Worm (Caenorhabditis elegans) whole organism, L2 larva: ENCODE results near the gene T24H10.1.

Experiments used
- C34F6.9 ChIP-seq: fragments of 150-350 bp; optimal IDR thresholded peaks from 2 replicates; lab custom pipeline; 2014; ENCODE audit warnings: missing biosample characterization, missing genetic modification characterization
- R02D3.7 ChIP-seq: fragments of 150-350 bp; optimal IDR thresholded peaks from 2 replicates; lab custom pipeline; 2014; ENCODE audit warnings: missing biosample characterization, missing genetic modification characterization
- alr-1 ChIP-seq: fragments of 150-350 bp; optimal IDR thresholded peaks from 2 replicates; lab custom pipeline; 2014; ENCODE audit warnings: missing biosample characterization, missing genetic modification characterization
- ama-1 ChIP-seq: fragments of 150-350 bp; optimal IDR thresholded peaks from 2 replicates; lab custom pipeline; 2018; ENCODE audit warnings: inconsistent platforms
- blmp-1 ChIP-seq: sonication (generic microtip); optimal IDR thresholded peaks from 2 replicates; lab custom pipeline; 2017; ENCODE audit warnings: missing genetic modification characterization, mild to moderate bottlenecking, missing compliant biosample characterization, antibody characterized with exemption, moderate library complexity; ENCODE audit not compliant: insufficient read depth
- crh-2 ChIP-seq: sonication (generic microtip); optimal IDR thresholded peaks from 2 replicates; lab custom pipeline; 2017; ENCODE audit warnings: missing biosample characterization, missing genetic modification characterization
- dmd-4 ChIP-seq: sonication (generic microtip); optimal IDR thresholded peaks from 2 replicates; lab custom pipeline; 2017; ENCODE audit warnings: missing biosample characterization, missing genetic modification characterization
- egl-27 ChIP-seq: sonication (generic microtip); optimal IDR thresholded peaks from 3 replicates; lab custom pipeline; 2017; ENCODE audit warnings: missing biosample characterization, missing genetic modification reagents, missing genetic modification characterization
- elt-1 ChIP-seq: fragments of 150-350 bp; optimal IDR thresholded peaks from 2 replicates; lab custom pipeline; 2014; ENCODE audit warnings: missing biosample characterization, missing genetic modification characterization
- fos-1 ChIP-seq: fragments of 150-350 bp; optimal IDR thresholded peaks from 2 replicates; lab custom pipeline; 2014; ENCODE audit warnings: missing biosample characterization, missing genetic modification characterization
- gmeb-1 ChIP-seq: fragments of 150-350 bp; optimal IDR thresholded peaks from 2 replicates; lab custom pipeline; 2014; ENCODE audit warnings: missing biosample characterization, missing genetic modification characterization
- lsy-2 ChIP-seq, 2 experiments: fragments of 150-350 bp in 1 of 2; sonication (generic microtip) in 1 of 2; optimal IDR thresholded peaks; 2 replicates each; lab custom pipeline; 2014 to 2017; ENCODE audit warnings: missing biosample characterization in 2 of 2, missing genetic modification characterization in 2 of 2
- mbf-1 ChIP-seq: sonication (generic microtip); optimal IDR thresholded peaks from 2 replicates; lab custom pipeline; 2017; ENCODE audit warnings: missing biosample characterization, missing genetic modification characterization
- nhr-10 ChIP-seq: sonication (generic microtip); optimal IDR thresholded peaks from 2 replicates; lab custom pipeline; 2017; ENCODE audit warnings: missing biosample characterization, missing genetic modification characterization
- nhr-12 ChIP-seq: fragments of 150-350 bp; optimal IDR thresholded peaks from 2 replicates; lab custom pipeline; 2014; ENCODE audit warnings: missing biosample characterization, missing genetic modification characterization
- nhr-129 ChIP-seq: fragments of 150-350 bp; optimal IDR thresholded peaks from 2 replicates; lab custom pipeline; 2014; ENCODE audit warnings: missing biosample characterization, missing genetic modification characterization
- nhr-21 ChIP-seq: fragments of 150-350 bp; optimal IDR thresholded peaks from 2 replicates; lab custom pipeline; 2014; ENCODE audit warnings: missing biosample characterization, missing genetic modification characterization
- nhr-23 ChIP-seq: fragments of 150-350 bp; optimal IDR thresholded peaks from 2 replicates; lab custom pipeline; 2014; ENCODE audit warnings: missing biosample characterization, missing genetic modification reagents, missing genetic modification characterization
- nhr-237 ChIP-seq: fragments of 150-350 bp; optimal IDR thresholded peaks from 2 replicates; lab custom pipeline; 2014; ENCODE audit warnings: missing biosample characterization, missing genetic modification characterization
- nhr-25 ChIP-seq: fragments of 150-350 bp; sonication (generic microtip); optimal IDR thresholded peaks from 3 replicates; lab custom pipeline; 2014; ENCODE audit warnings: missing biosample characterization, missing genetic modification characterization
- nhr-6 ChIP-seq: fragments of 150-350 bp; optimal IDR thresholded peaks from 2 replicates; lab custom pipeline; 2014; ENCODE audit warnings: missing biosample characterization, missing genetic modification characterization
- nhr-77 ChIP-seq: fragments of 150-350 bp; optimal IDR thresholded peaks from 2 replicates; lab custom pipeline; 2014; ENCODE audit warnings: missing biosample characterization, missing genetic modification characterization
- peb-1 ChIP-seq: fragments of 150-350 bp; optimal IDR thresholded peaks from 2 replicates; lab custom pipeline; 2014; ENCODE audit warnings: missing biosample characterization, missing genetic modification characterization
- sem-4 ChIP-seq: fragments of 150-350 bp; optimal IDR thresholded peaks from 2 replicates; lab custom pipeline; 2014; ENCODE audit warnings: missing biosample characterization, missing genetic modification reagents, missing genetic modification characterization
- skn-1 ChIP-seq: sonication (generic microtip); optimal IDR thresholded peaks from 2 replicates; lab custom pipeline; 2017; ENCODE audit warnings: missing biosample characterization, missing genetic modification characterization
- sma-3 ChIP-seq: sonication (generic microtip); optimal IDR thresholded peaks from 2 replicates; lab custom pipeline; 2016; ENCODE audit warnings: missing genetic modification reagents, missing genetic modification characterization, missing compliant biosample characterization
- sma-9 ChIP-seq, 2 experiments: fragments of 150-350 bp in 1 of 2; sonication (generic microtip) in 1 of 2; optimal IDR thresholded peaks; 2 replicates each; lab custom pipeline; 2014 to 2016; ENCODE audit warnings: missing genetic modification characterization in 2 of 2, mild to moderate bottlenecking in 1 of 2, missing biosample characterization in 1 of 2, missing compliant biosample characterization in 1 of 2, missing genetic modification reagents in 1 of 2, moderate library complexity in 1 of 2
- unc-39 ChIP-seq: fragments of 150-350 bp; optimal IDR thresholded peaks from 2 replicates; lab custom pipeline; 2014; ENCODE audit warnings: missing biosample characterization, missing genetic modification characterization
- unc-62 ChIP-seq: fragments of 150-350 bp; optimal IDR thresholded peaks from 2 replicates; lab custom pipeline; 2014; ENCODE audit warnings: missing biosample characterization, missing genetic modification reagents, missing genetic modification characterization
- zag-1 ChIP-seq: fragments of 150-350 bp; optimal IDR thresholded peaks from 2 replicates; lab custom pipeline; 2014; ENCODE audit warnings: missing biosample characterization, missing genetic modification characterization
- ztf-11 ChIP-seq: sonication (generic microtip); optimal IDR thresholded peaks from 2 replicates; lab custom pipeline; 2017; ENCODE audit warnings: missing biosample characterization, missing genetic modification characterization
- ztf-4 ChIP-seq: fragments of 150-350 bp; optimal IDR thresholded peaks from 2 replicates; lab custom pipeline; 2014; ENCODE audit warnings: missing biosample characterization, missing genetic modification characterization

The T24H10.1 gene

ce11 chrII:9127379-9127778, 28.2 kb downstream of the T24H10.1 start:
- TF ChIP-seq sma-9 (GFP tag; optimal IDR thresholded peaks at IDR 0.05; lab: Kevin White, UChicago) (no peak), sma-9 (tag; optimal IDR thresholded peaks at IDR 0.05; lab: Kevin White, UChicago) (no peak), ztf-4 (tag; lab: Kevin White, UChicago) (no peak), elt-1 (tag; lab: Kevin White, UChicago) (no peak), egl-27 (tag; lab: Kevin White, UChicago) (no peak), ama-1 (peak; percentile 70), nhr-6 (tag; lab: Kevin White, UChicago) (no peak)
- TF ChIP-seq, all 48 proteins: peak for 1

DNA sequence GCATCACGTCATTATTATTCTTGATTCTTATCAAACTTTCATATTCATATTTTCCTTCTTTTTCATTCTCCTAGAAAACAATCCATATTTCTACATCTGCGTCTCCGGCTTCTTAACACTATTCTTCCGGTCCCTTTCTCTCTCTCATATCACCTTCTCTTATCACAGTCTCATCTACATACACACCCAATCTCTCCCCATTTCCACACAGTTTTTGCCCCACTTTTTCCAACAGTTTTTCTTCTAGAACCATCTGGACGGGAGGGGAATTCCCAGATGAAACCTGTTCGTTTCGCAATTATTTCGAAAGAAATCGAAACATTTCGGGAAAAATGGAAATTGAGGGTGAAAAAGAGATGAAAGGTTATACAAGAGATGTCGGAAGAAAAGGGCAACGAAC, 29.0 kb downstream of the T24H10.1 start:
- TF ChIP-seq nhr-10 (tag; lab: Kevin White, UChicago) (no peak), sma-9 (GFP tag; optimal IDR thresholded peaks at IDR 0.05; lab: Kevin White, UChicago) (peak; percentile 42), sma-9 (tag; optimal IDR thresholded peaks at IDR 0.05; lab: Kevin White, UChicago) (no peak), gmeb-1 (tag; lab: Kevin White, UChicago) (peak; percentile 49), sma-3 (GFP tag; lab: Kevin White, UChicago) (peak; percentile 49), crh-2 (tag; lab: Kevin White, UChicago) (peak; percentile 69), fos-1 (peak; percentile 93), ama-1 (peak; percentile 61), nhr-129 (peak; percentile 40), egl-27 (tag; lab: Kevin White, UChicago) (peak; percentile 63), C34F6.9 (tag; lab: Kevin White, UChicago) (peak; percentile 72), unc-62 (GFP tag; lab: Kevin White, UChicago) (no peak), nhr-21 (tag; lab: Kevin White, UChicago) (peak; percentile 83), mbf-1 (tag; lab: Kevin White, UChicago) (no peak), zag-1 (tag; lab: Kevin White, UChicago) (no peak), dmd-4 (tag; lab: Kevin White, UChicago) (no peak), nhr-25 (tag; lab: Kevin White, UChicago) (peak; percentile 62), lsy-2 (tag; optimal IDR thresholded peaks at IDR 0.05; lab: Kevin White, UChicago) (peak in 1 of 2 experiments; percentile 47)

ce11 chrII:9130339-9130738, 31.2 kb downstream of the T24H10.1 start:
- TF ChIP-seq alr-1 (tag; lab: Kevin White, UChicago) (no peak), peb-1 (tag; lab: Kevin White, UChicago) (no peak), fos-1 (peak; percentile 27), sma-3 (GFP tag; lab: Kevin White, UChicago) (no peak), dmd-4 (tag; lab: Kevin White, UChicago) (no peak), ztf-4 (tag; lab: Kevin White, UChicago) (no peak)

DNA sequence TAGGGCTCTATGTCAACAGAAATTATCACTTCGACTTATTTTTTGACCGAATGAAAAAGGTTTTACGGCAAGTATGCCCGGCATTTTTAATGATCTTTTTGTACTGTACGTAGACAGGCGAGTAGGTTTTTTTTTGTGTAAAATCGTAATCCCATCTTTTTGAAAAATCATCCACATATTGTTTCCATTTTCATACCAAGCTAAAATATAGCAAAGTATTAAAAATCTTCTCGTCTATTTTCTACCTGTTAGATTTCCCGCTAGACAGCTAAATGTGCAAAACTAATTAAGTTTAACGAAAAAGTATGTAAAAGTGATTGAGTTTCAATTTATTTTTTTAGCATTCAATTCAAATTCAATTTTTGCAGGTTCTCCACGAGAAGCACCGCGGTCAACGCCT, 32.2 kb downstream of the T24H10.1 start, which contains the start of gene C16D2.1:
Gene C16D2.1, plus strand, starts transcription at position 301 of the 400 bp plus-strand sequence.
- TF ChIP-seq ztf-11 (tag; lab: Kevin White, UChicago) (no peak), nhr-77 (tag; lab: Kevin White, UChicago) (no peak), sem-4 (tag; lab: Kevin White, UChicago) (no peak)
- TF ChIP-seq, all 48 proteins: peak for 0

- TF ChIP-seq mbf-1 (tag; lab: Kevin White, UChicago) (no peak), nhr-12 (tag; lab: Kevin White, UChicago) (no peak), ztf-4 (tag; lab: Kevin White, UChicago) (no peak), dmd-4 (tag; lab: Kevin White, UChicago) (no peak)
These were observed 33.2 kb downstream of the T24H10.1 start for ce11 chrII:9132338-9132737.

DNA sequence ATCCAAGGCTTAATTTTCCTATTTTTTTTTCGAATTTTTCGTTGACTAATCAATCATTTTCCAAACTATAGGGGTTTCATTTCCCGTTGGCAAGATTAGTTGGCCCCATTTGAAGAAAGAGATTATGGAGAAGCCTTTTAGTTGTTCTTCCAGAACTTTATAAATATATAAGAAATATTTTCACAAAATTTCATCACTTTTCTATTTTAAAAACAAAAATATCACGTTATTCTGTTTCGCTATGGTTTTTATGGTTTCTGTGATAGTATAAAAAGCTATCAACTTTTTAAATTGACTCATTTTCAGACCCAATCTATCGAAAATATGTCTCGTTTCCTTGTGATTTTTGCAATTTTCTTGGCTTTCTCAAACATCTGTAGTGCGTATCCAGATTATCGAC, 36.7 kb downstream of the T24H10.1 start, which contains the start of gene nlp-78:
Gene nlp-78, plus strand, starts transcription at position 301 of the 400 bp plus-strand sequence.
- no peak for TF ChIP-seq fos-1
- no peak for TF ChIP-seq nhr-237 (tag; lab: Kevin White, UChicago)
- no peak for TF ChIP-seq unc-39 (tag; lab: Kevin White, UChicago)

- TF ChIP-seq C34F6.9 (tag; lab: Kevin White, UChicago) (no peak), peb-1 (tag; lab: Kevin White, UChicago) (no peak), skn-1 (no peak), nhr-6 (tag; lab: Kevin White, UChicago) (no peak), fos-1 (no peak), ama-1 (no peak), nhr-129 (no peak), nhr-77 (tag; lab: Kevin White, UChicago) (no peak), alr-1 (tag; lab: Kevin White, UChicago) (no peak), nhr-23 (no peak), R02D3.7 (tag; lab: Kevin White, UChicago) (no peak), elt-1 (tag; lab: Kevin White, UChicago) (no peak), nhr-21 (tag; lab: Kevin White, UChicago) (no peak), unc-39 (tag; lab: Kevin White, UChicago) (no peak), sma-3 (GFP tag; lab: Kevin White, UChicago) (no peak), blmp-1 (tag; lab: Kevin White, UChicago) (no peak), crh-2 (tag; lab: Kevin White, UChicago) (no peak)
These were observed 38.6 kb downstream of the T24H10.1 start, which contains the start of gene C16D2.3 for ce11 chrII:9137803-9138202. Gene C16D2.3 (plus strand): TSS chrII:9138103.
